Fruit fly (Drosophila melanogaster): ENCODE measurements around the gene 5PtaseI.

5PtaseI gene

DNA sequence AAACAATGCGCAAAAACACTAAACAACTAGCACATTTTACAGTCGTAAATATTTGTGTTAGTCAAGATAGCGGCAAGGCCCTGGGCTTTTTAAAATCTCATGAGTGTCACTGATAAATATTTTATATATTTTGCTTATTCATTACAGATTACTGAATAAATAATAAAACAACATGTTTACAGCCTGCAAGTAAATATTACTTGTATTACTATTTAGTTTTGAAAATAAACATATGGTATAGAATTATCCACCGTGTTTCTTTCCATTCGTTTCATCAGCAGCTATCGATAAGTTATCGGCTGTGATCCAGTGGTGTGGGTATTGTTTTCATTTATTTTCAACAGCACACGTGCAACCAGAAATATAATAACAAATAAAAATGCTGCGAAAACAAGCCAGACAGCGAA, 29.6 kb upstream of the 5PtaseI start, which contains the start of the genes shams and CG11920 (continued):
- TF ChIP-seq hkb (optimal IDR thresholded peaks at IDR 0.05) (no peak), hkb (GFP tag; IDR thresholded peaks at IDR 0.05) (no peak), CG13894 (tag; optimal IDR thresholded peaks at IDR 0.05) (no peak), CG2889 (GFP tag; IDR thresholded peaks at IDR 0.05) (no peak), toy (GFP tag; IDR thresholded peaks at IDR 0.05) (no peak), Dref (GFP tag; IDR thresholded peaks at IDR 0.05) (peak; percentile 71), CG12769 (tag; optimal IDR thresholded peaks at IDR 0.05) (no peak), danr (GFP tag; IDR thresholded peaks at IDR 0.05) (no peak), slp2 (GFP tag; optimal IDR thresholded peaks at IDR 0.05) (no peak), ewg (GFP tag; optimal IDR thresholded peaks at IDR 0.05) (no peak), Hr51 (GFP tag; optimal IDR thresholded peaks at IDR 0.05) (no peak), ssp (GFP tag; IDR thresholded peaks at IDR 0.05) (no peak), crol (GFP tag; IDR thresholded peaks at IDR 0.05) (no peak), ken (GFP tag; IDR thresholded peaks at IDR 0.05) (no peak), ranshi (GFP tag; IDR thresholded peaks at IDR 0.05) (no peak), CG5180 (GFP tag; optimal IDR thresholded peaks at IDR 0.05) (no peak), CG31441 (GFP tag; IDR thresholded peaks at IDR 0.05) (no peak), rib (GFP tag; IDR thresholded peaks at IDR 0.05) (no peak), Drgx (GFP tag; IDR thresholded peaks at IDR 0.05) (no peak), br (optimal IDR thresholded peaks at IDR 0.05) (no peak), tin (GFP tag; optimal IDR thresholded peaks at IDR 0.05) (no peak), pfk (GFP tag; optimal IDR thresholded peaks at IDR 0.05) (peak; percentile 94), CG3847 (GFP tag; IDR thresholded peaks at IDR 0.05) (no peak), NK7.1 (GFP tag; optimal IDR thresholded peaks at IDR 0.05) (no peak), CG7839 (tag; optimal IDR thresholded peaks at IDR 0.05) (no peak), NC2α (GFP tag; optimal IDR thresholded peaks at IDR 0.05) (no peak), CG33557 (GFP tag; optimal IDR thresholded peaks at IDR 0.05) (no peak), CG8924 (tag; optimal IDR thresholded peaks at IDR 0.05) (peak; percentile 88), CG13624 (GFP tag; optimal IDR thresholded peaks at IDR 0.05) (no peak), CG2120 (GFP tag; optimal IDR thresholded peaks at IDR 0.05) (peak; percentile 27), unpg (GFP tag; optimal IDR thresholded peaks at IDR 0.05) (peak; percentile 29), CHES-1-like (GFP tag; optimal IDR thresholded peaks at IDR 0.05) (no peak), onecut (GFP tag; IDR thresholded peaks at IDR 0.05) (no peak), corto (GFP tag; optimal IDR thresholded peaks at IDR 0.05) (no peak), Trl (optimal IDR thresholded peaks at IDR 0.05) (no peak), Trl (GFP tag; optimal IDR thresholded peaks at IDR 0.05) (no peak), HHEX (GFP tag; optimal IDR thresholded peaks at IDR 0.05) (no peak), Rfx (GFP tag; IDR thresholded peaks at IDR 0.05) (no peak), scrt (GFP tag; optimal IDR thresholded peaks at IDR 0.05) (no peak), lbe (GFP tag; optimal IDR thresholded peaks at IDR 0.05) (peak; percentile 59), CG2712 (tag; optimal IDR thresholded peaks at IDR 0.05) (peak; percentile 58), Xrp1 (GFP tag; IDR thresholded peaks at IDR 0.05) (no peak), chinmo (GFP tag; IDR thresholded peaks at IDR 0.05; ENCODE audit: partially characterized antibody) (no peak), CG10979 (tag; optimal IDR thresholded peaks at IDR 0.05) (peak; percentile 13), CG13424 (tag; optimal IDR thresholded peaks at IDR 0.05) (peak; percentile 12), seq (GFP tag; IDR thresholded peaks at IDR 0.05) (no peak), CG13296 (GFP tag; optimal IDR thresholded peaks at IDR 0.05) (no peak), CG6175 (GFP tag; IDR thresholded peaks at IDR 0.05) (no peak), CG17829 (tag; optimal IDR thresholded peaks at IDR 0.05) (peak; percentile 69), Awh (GFP tag; IDR thresholded peaks at IDR 0.05) (no peak), otp (GFP tag; IDR thresholded peaks at IDR 0.05) (no peak), CG14965 (GFP tag; optimal IDR thresholded peaks at IDR 0.05; ENCODE audit: borderline replicate concordance) (no peak), CG17385 (GFP tag; optimal IDR thresholded peaks at IDR 0.05) (no peak)
